Worm (Caenorhabditis elegans): ENCODE data around the gene Y75B8A.31.

ce11 chrIII:12334268-12334667, 17.2 kb upstream of the Y75B8A.31 start:
- TF ChIP-seq tbx-11 (GFP tag; IDR thresholded peaks at IDR 0.05) (no peak), ceh-13 (GFP tag; optimal IDR thresholded peaks at IDR 0.05) (no peak), ceh-36 (tag; optimal IDR thresholded peaks at IDR 0.05) (no peak), hmbx-1 (tag; optimal IDR thresholded peaks at IDR 0.05) (no peak), ama-1 (optimal IDR thresholded peaks at IDR 0.05) (no peak), aly-1 (tag; optimal IDR thresholded peaks at IDR 0.05) (no peak), flt-1 (GFP tag; IDR thresholded peaks at IDR 0.05) (no peak)
